Worm (Caenorhabditis elegans): ENCODE results near the gene cpar-1.
"Not testable (repeated sequence)": the region's sequence is repeated elsewhere in the genome, so short reads cannot be mapped to it uniquely, and the experiment has no call there.

Gene cpar-1

ce11 chrIII:9433576-9434107 lies at the start of gene cpar-1:
Gene cpar-1, plus strand, starts transcription at chrIII:9434057.
- TF ChIP-seq dao-5 (tag; optimal IDR thresholded peaks at IDR 0.05) (no peak), W03F9.2 (tag; optimal IDR thresholded peaks at IDR 0.05) (no peak), him-1 (tag; optimal IDR thresholded peaks at IDR 0.05) (no peak)

ce11 chrIII:9385543-9385942 lies 48.3 kb upstream of the cpar-1 start, which contains the start of gene C38C10.3:
Gene C38C10.3, minus strand, starts transcription at chrIII:9385643.
- TF ChIP-seq dao-5 (tag; optimal IDR thresholded peaks at IDR 0.05), result no peak
- TF ChIP-seq W03F9.2 (tag; optimal IDR thresholded peaks at IDR 0.05), result no peak
- TF ChIP-seq him-1 (tag; optimal IDR thresholded peaks at IDR 0.05), result no peak

- TF ChIP-seq him-1 (tag; optimal IDR thresholded peaks at IDR 0.05) (no peak), dao-5 (tag; optimal IDR thresholded peaks at IDR 0.05) (no peak), W03F9.2 (tag; optimal IDR thresholded peaks at IDR 0.05) (no peak)
Observed at ce11 chrIII:9390007-9390406, 43.9 kb upstream of the cpar-1 start, which contains the start of gene slc-17.2. Gene slc-17.2, minus strand, starts transcription at chrIII:9390107.

ce11 chrIII:9390924-9391323 lies 42.9 kb upstream of the cpar-1 start:
- TF ChIP-seq dao-5 (tag; optimal IDR thresholded peaks at IDR 0.05) (no peak), him-1 (tag; optimal IDR thresholded peaks at IDR 0.05) (no peak)

- TF ChIP-seq W03F9.2 (tag; optimal IDR thresholded peaks at IDR 0.05) (no peak), dao-5 (tag; optimal IDR thresholded peaks at IDR 0.05) (no peak), him-1 (tag; optimal IDR thresholded peaks at IDR 0.05) (no peak)
Observed at ce11 chrIII:9393114-9393780, 40.6 kb upstream of the cpar-1 start, which contains the start of the genes gpr-2 and rgr-1. Gene gpr-2, minus strand, starts transcription at chrIII:9393164. Gene rgr-1, plus strand, starts transcription at chrIII:9393730.

- no peak for TF ChIP-seq dao-5 (tag; optimal IDR thresholded peaks at IDR 0.05)
- TF ChIP-seq him-1 (tag; optimal IDR thresholded peaks at IDR 0.05), result no peak
- no peak for TF ChIP-seq W03F9.2 (tag; optimal IDR thresholded peaks at IDR 0.05)
Observed at ce11 chrIII:9401036-9401435, 32.8 kb upstream of the cpar-1 start, which contains the start of gene nlp-48. Gene nlp-48, minus strand, starts transcription at chrIII:9401136.

ce11 chrIII:9406600-9406999 lies 27.3 kb upstream of the cpar-1 start, which contains the start of gene T26G10.1:
Gene T26G10.1, minus strand, starts transcription at chrIII:9406641.
- TF ChIP-seq him-1 (tag; optimal IDR thresholded peaks at IDR 0.05) (no peak), W03F9.2 (tag; optimal IDR thresholded peaks at IDR 0.05) (peak; percentile 44), dao-5 (tag; optimal IDR thresholded peaks at IDR 0.05) (no peak)

- TF ChIP-seq W03F9.2 (tag; optimal IDR thresholded peaks at IDR 0.05), result no peak
- no peak for TF ChIP-seq him-1 (tag; optimal IDR thresholded peaks at IDR 0.05)
- no peak for TF ChIP-seq dao-5 (tag; optimal IDR thresholded peaks at IDR 0.05)
Observed at ce11 chrIII:9413340-9413739, 20.5 kb upstream of the cpar-1 start, which contains the start of gene T26G10.3. Gene T26G10.3, minus strand, starts transcription at chrIII:9413440.

ce11 chrIII:9420231-9420630 lies 13.6 kb upstream of the cpar-1 start, which contains the start of gene T26G10.4:
Gene T26G10.4, plus strand, starts transcription at chrIII:9420531.
- not testable (repeated sequence) for TF ChIP-seq W03F9.2, him-1, dao-5 (tag; optimal IDR thresholded peaks at IDR 0.05)

- TF ChIP-seq W03F9.2 (tag; optimal IDR thresholded peaks at IDR 0.05), result no peak
- TF ChIP-seq dao-5 (tag; optimal IDR thresholded peaks at IDR 0.05), result no peak
- no peak for TF ChIP-seq him-1 (tag; optimal IDR thresholded peaks at IDR 0.05)
Observed at ce11 chrIII:9426301-9426700, 7.6 kb upstream of the cpar-1 start, which contains the start of gene T26G10.5. Gene T26G10.5, minus strand, starts transcription at chrIII:9426401.

- TF ChIP-seq dao-5 (tag; optimal IDR thresholded peaks at IDR 0.05), result no peak
- TF ChIP-seq W03F9.2 (tag; optimal IDR thresholded peaks at IDR 0.05), result no peak
- TF ChIP-seq him-1 (tag; optimal IDR thresholded peaks at IDR 0.05), result no peak
Observed at ce11 chrIII:9434999-9435398, 1.1 kb downstream of the cpar-1 start.

ce11 chrIII:9439399-9439798 lies 5.5 kb downstream of the cpar-1 start, which contains the start of gene F54C8.1:
Gene F54C8.1, plus strand, starts transcription at chrIII:9439699.
- no peak for TF ChIP-seq him-1 (tag; optimal IDR thresholded peaks at IDR 0.05)
- no peak for TF ChIP-seq W03F9.2 (tag; optimal IDR thresholded peaks at IDR 0.05)
- no peak for TF ChIP-seq dao-5 (tag; optimal IDR thresholded peaks at IDR 0.05)

ce11 chrIII:9441133-9441532 lies 7.3 kb downstream of the cpar-1 start, which contains the start of gene emb-30:
Gene emb-30, minus strand, starts transcription at chrIII:9441460.
- TF ChIP-seq W03F9.2 (tag; optimal IDR thresholded peaks at IDR 0.05), result no peak
- TF ChIP-seq dao-5 (tag; optimal IDR thresholded peaks at IDR 0.05), result no peak
- TF ChIP-seq him-1 (tag; optimal IDR thresholded peaks at IDR 0.05), result no peak

ce11 chrIII:9442846-9443245 lies 9.0 kb downstream of the cpar-1 start:
- TF ChIP-seq him-1 (tag; optimal IDR thresholded peaks at IDR 0.05) (no peak), W03F9.2 (tag; optimal IDR thresholded peaks at IDR 0.05) (no peak), dao-5 (tag; optimal IDR thresholded peaks at IDR 0.05) (no peak)
